Worm (Caenorhabditis elegans) whole organism, L4 larva: ENCODE measurements around the gene iars-1.

ENCODE experiments used
- F10B5.3 ChIP-seq: sonication (generic microtip); optimal IDR thresholded peaks from 2 replicates; lab custom pipeline; 2016; ENCODE audit warnings: mild to moderate bottlenecking, missing genetic modification characterization, missing compliant biosample characterization
- F37D6.2 ChIP-seq: sonication (generic microtip); optimal IDR thresholded peaks from 2 replicates; lab custom pipeline; 2016; ENCODE audit warnings: mild to moderate bottlenecking, missing genetic modification characterization, missing compliant biosample characterization
- F44E2.7 ChIP-seq: fragments of 200-800 bp; sonication (Bioruptor generic); IDR thresholded peaks from 2 replicates; pipeline ENCODE4 v2.1.2; 2022; ENCODE audit warnings: missing genetic modification characterization, missing compliant biosample characterization
- T20F7.1 ChIP-seq: fragments of 200-800 bp; sonication (Bioruptor generic); optimal IDR thresholded peaks from 2 replicates; lab custom pipeline; 2018; ENCODE audit warnings: mild to moderate bottlenecking, missing genetic modification characterization, missing compliant biosample characterization
- Y5F2A.4 ChIP-seq: fragments of 200-800 bp; sonication (Bioruptor generic); optimal IDR thresholded peaks from 2 replicates; lab custom pipeline; 2018; ENCODE audit warnings: mild to moderate bottlenecking, missing genetic modification characterization, missing compliant biosample characterization
- aha-1 ChIP-seq: fragments of 150-350 bp; peaks from one replicate; lab custom pipeline; 2014; ENCODE audit warnings: missing biosample characterization, missing genetic modification characterization
- aly-2 ChIP-seq: sonication (generic microtip); optimal IDR thresholded peaks from 2 replicates; lab custom pipeline; 2018; ENCODE audit warnings: missing biosample characterization, missing genetic modification characterization
- attf-4 ChIP-seq: sonication (generic microtip); optimal IDR thresholded peaks from 3 replicates; lab custom pipeline; 2017; ENCODE audit warnings: missing biosample characterization, missing genetic modification characterization
- ceh-20 ChIP-seq: fragments of 200-800 bp; sonication (Bioruptor generic); IDR thresholded peaks from 2 replicates; pipeline ENCODE4 v1.3.6; 2022; ENCODE audit warnings: missing genetic modification reagents, missing genetic modification characterization, missing compliant biosample characterization
- ceh-32 ChIP-seq: sonication (generic microtip); optimal IDR thresholded peaks from 2 replicates; lab custom pipeline; 2016; ENCODE audit warnings: mild to moderate bottlenecking, missing genetic modification characterization, missing compliant biosample characterization; ENCODE audit not compliant: poor library complexity
- ceh-44 ChIP-seq: fragments of 200-800 bp; sonication (Bioruptor generic); IDR thresholded peaks from 2 replicates; pipeline ENCODE4 v1.3.6; 2022; ENCODE audit warnings: missing genetic modification reagents, missing genetic modification characterization, missing compliant biosample characterization
- cey-2 ChIP-seq: sonication (generic microtip); optimal IDR thresholded peaks from 3 replicates; lab custom pipeline; 2017; ENCODE audit warnings: missing genetic modification characterization, mild to moderate bottlenecking, missing compliant biosample characterization, antibody characterized with exemption, borderline replicate concordance; ENCODE audit not compliant: insufficient read depth
- daf-12 ChIP-seq: fragments of 150-350 bp; optimal IDR thresholded peaks from 2 replicates; lab custom pipeline; 2014; ENCODE audit warnings: missing biosample characterization, missing genetic modification reagents, missing genetic modification characterization
- daf-16 ChIP-seq, 3 experiments: sonication (generic microtip); optimal IDR thresholded peaks; 2 replicates each; lab custom pipeline; 2016 to 2017; ENCODE audit warnings: missing genetic modification characterization in 3 of 3, missing genetic modification reagents in 3 of 3, mild to moderate bottlenecking in 2 of 3, missing compliant biosample characterization in 2 of 3, missing biosample characterization in 1 of 3, moderate library complexity in 1 of 3
- daf-8 ChIP-seq: fragments of 200-800 bp; sonication (Bioruptor generic); IDR thresholded peaks from 2 replicates; pipeline ENCODE4 v1.3.6; 2022; ENCODE audit warnings: missing genetic modification characterization, missing compliant biosample characterization
- dmd-6 ChIP-seq: fragments of 200-800 bp; sonication (Bioruptor generic); IDR thresholded peaks from 2 replicates; pipeline ENCODE4 v1.3.6; 2022; ENCODE audit warnings: missing genetic modification reagents, missing genetic modification characterization, missing compliant biosample characterization
- dmd-8 ChIP-seq: fragments of 200-800 bp; sonication (Bioruptor generic); IDR thresholded peaks from 2 replicates; pipeline ENCODE4 v1.3.6; 2022; ENCODE audit warnings: missing genetic modification characterization, missing compliant biosample characterization
- egl-43 ChIP-seq: fragments of 200-800 bp; sonication (Bioruptor generic); IDR thresholded peaks from 2 replicates; pipeline ENCODE4 v1.3.6; 2022; ENCODE audit warnings: missing genetic modification reagents, missing genetic modification characterization, missing compliant biosample characterization
- hif-1 ChIP-seq, 2 experiments: sonication (generic microtip); optimal IDR thresholded peaks; 2 replicates each; lab custom pipeline; 2016 to 2017; ENCODE audit warnings: missing compliant biosample characterization in 2 of 2, missing genetic modification characterization in 2 of 2, missing genetic modification reagents in 2 of 2, missing genotype in 2 of 2, mild to moderate bottlenecking in 1 of 2
- hmg-1.1 ChIP-seq: fragments of 200-800 bp; sonication (Bioruptor generic); IDR thresholded peaks from 2 replicates; pipeline ENCODE4 v1.3.6; 2022; ENCODE audit warnings: missing genetic modification reagents, missing genetic modification characterization, missing compliant biosample characterization
- lin-1 ChIP-seq: fragments of 200-800 bp; sonication (Bioruptor generic); IDR thresholded peaks from 2 replicates; pipeline ENCODE4 v1.3.6; 2022; ENCODE audit warnings: missing genetic modification reagents, missing genetic modification characterization, missing compliant biosample characterization
- lin-13 ChIP-seq: fragments of 150-350 bp; optimal IDR thresholded peaks from 2 replicates; lab custom pipeline; 2014; ENCODE audit warnings: missing biosample characterization, missing genetic modification reagents, missing genetic modification characterization
- lin-38 ChIP-seq: fragments of 200-800 bp; sonication (Bioruptor generic); IDR thresholded peaks from 2 replicates; pipeline ENCODE4 v1.3.6; 2022; ENCODE audit warnings: missing genetic modification reagents, missing genetic modification characterization, missing compliant biosample characterization
- lir-3 ChIP-seq: sonication (generic microtip); optimal IDR thresholded peaks from 2 replicates; lab custom pipeline; 2016; ENCODE audit warnings: mild to moderate bottlenecking, missing genetic modification characterization, missing compliant biosample characterization
- mdl-1 ChIP-seq, 2 experiments: fragments of 150-350 bp in 1 of 2; sonication (generic microtip) in 1 of 2; optimal IDR thresholded peaks; 2 replicates each; lab custom pipeline; 2014 to 2017; ENCODE audit warnings: missing biosample characterization in 2 of 2, missing genetic modification characterization in 2 of 2
- mes-2 ChIP-seq: sonication (generic microtip); optimal IDR thresholded peaks from 2 replicates; lab custom pipeline; 2016; ENCODE audit warnings: missing genotype, mild to moderate bottlenecking, missing genetic modification characterization, missing compliant biosample characterization; ENCODE audit not compliant: poor library complexity, severe bottlenecking
- mxl-3 ChIP-seq: fragments of 200-800 bp; sonication (Bioruptor generic); optimal IDR thresholded peaks from 2 replicates; lab custom pipeline; 2018; ENCODE audit warnings: mild to moderate bottlenecking, missing genetic modification characterization, missing compliant biosample characterization
- nhr-102 ChIP-seq: sonication (generic microtip); optimal IDR thresholded peaks from 2 replicates; lab custom pipeline; 2016; ENCODE audit warnings: mild to moderate bottlenecking, missing genetic modification characterization, moderate library complexity, missing compliant biosample characterization
- nhr-111 ChIP-seq: fragments of 200-800 bp; sonication (Bioruptor generic); optimal IDR thresholded peaks from 2 replicates; lab custom pipeline; 2018; ENCODE audit warnings: mild to moderate bottlenecking, missing genetic modification characterization, missing compliant biosample characterization
- nhr-237 ChIP-seq: sonication (generic microtip); optimal IDR thresholded peaks from 2 replicates; lab custom pipeline; 2017; ENCODE audit warnings: missing biosample characterization, missing genetic modification characterization
- nhr-25 ChIP-seq: sonication (generic microtip); optimal IDR thresholded peaks from 2 replicates; lab custom pipeline; 2017; ENCODE audit warnings: missing genetic modification characterization, mild to moderate bottlenecking, missing compliant biosample characterization, antibody characterized with exemption, moderate library complexity, borderline replicate concordance; ENCODE audit not compliant: insufficient read depth
- nhr-41 ChIP-seq: fragments of 200-800 bp; sonication (Bioruptor generic); IDR thresholded peaks from 2 replicates; pipeline ENCODE4 v1.3.6; 2022; ENCODE audit warnings: missing genetic modification reagents, missing genetic modification characterization, missing compliant biosample characterization
- nhr-48 ChIP-seq: sonication (generic microtip); optimal IDR thresholded peaks from 2 replicates; lab custom pipeline; 2016; ENCODE audit warnings: mild to moderate bottlenecking, missing genetic modification characterization, missing compliant biosample characterization
- nhr-6 ChIP-seq: fragments of 150-350 bp; optimal IDR thresholded peaks from 2 replicates; lab custom pipeline; 2014; ENCODE audit warnings: missing biosample characterization, missing genetic modification characterization
- nhr-76 ChIP-seq: fragments of 150-350 bp; optimal IDR thresholded peaks from 2 replicates; lab custom pipeline; 2014; ENCODE audit warnings: missing biosample characterization, missing genetic modification characterization
- nhr-77 ChIP-seq: fragments of 150-350 bp; optimal IDR thresholded peaks from 2 replicates; lab custom pipeline; 2014; ENCODE audit warnings: missing biosample characterization, missing genetic modification characterization
- pha-4 ChIP-seq, 2 experiments: fragments of 150-350 bp in 1 of 2; fragments of 200-800 bp in 1 of 2; sonication (Bioruptor generic) in 1 of 2; IDR thresholded peaks in 1 of 2; optimal IDR thresholded peaks in 1 of 2; 2 replicates each; pipeline versions ENCODE4 v1.3.6 to Lab custom; 2014 to 2022; ENCODE audit warnings: missing genetic modification characterization in 2 of 2, missing genetic modification reagents in 2 of 2, missing biosample characterization in 1 of 2, missing compliant biosample characterization in 1 of 2
- php-3 ChIP-seq: fragments of 200-800 bp; sonication (Bioruptor generic); IDR thresholded peaks from 2 replicates; pipeline ENCODE4 v1.3.6; 2022; ENCODE audit warnings: missing genetic modification reagents, missing genetic modification characterization, missing compliant biosample characterization
- set-16 ChIP-seq: fragments of 200-800 bp; sonication (Bioruptor generic); IDR thresholded peaks from 2 replicates; pipeline ENCODE4 v1.3.6; 2022; ENCODE audit warnings: missing genetic modification reagents, missing genetic modification characterization, missing compliant biosample characterization
- skn-1 ChIP-seq: fragments of 150-350 bp; optimal IDR thresholded peaks from 2 replicates; lab custom pipeline; 2014; ENCODE audit warnings: missing biosample characterization, missing genetic modification characterization
- snpc-1.2 ChIP-seq: fragments of 200-800 bp; sonication (Bioruptor generic); IDR thresholded peaks from 2 replicates; pipeline ENCODE4 v1.3.6; 2022; ENCODE audit warnings: missing genetic modification reagents, missing genetic modification characterization, missing compliant biosample characterization
- spr-1 ChIP-seq: sonication (generic microtip); optimal IDR thresholded peaks from 2 replicates; lab custom pipeline; 2016; ENCODE audit warnings: mild to moderate bottlenecking, missing genetic modification characterization, missing compliant biosample characterization
- spr-3 ChIP-seq: fragments of 200-800 bp; sonication (Bioruptor generic); optimal IDR thresholded peaks from 2 replicates; lab custom pipeline; 2018; ENCODE audit warnings: mild to moderate bottlenecking, missing genetic modification characterization, missing compliant biosample characterization
- unc-62 ChIP-seq, 3 experiments: fragments of 150-350 bp in 1 of 3; sonication (generic microtip); optimal IDR thresholded peaks in 2 of 3; peaks in 1 of 3; 1 replicate in 1 of 3; 2 replicates in 2 of 3; lab custom pipeline; 2014 to 2017; ENCODE audit warnings: missing biosample characterization in 3 of 3, missing genetic modification characterization in 3 of 3, missing genetic modification reagents in 3 of 3, missing genotype in 1 of 3
- zag-1 ChIP-seq: fragments of 150-350 bp; optimal IDR thresholded peaks from 2 replicates; lab custom pipeline; 2014; ENCODE audit warnings: missing biosample characterization, missing genetic modification characterization
- zfp-2 ChIP-seq: sonication (generic microtip); optimal IDR thresholded peaks from 2 replicates; lab custom pipeline; 2016; ENCODE audit warnings: mild to moderate bottlenecking, missing genetic modification characterization, missing compliant biosample characterization
- zfp-3 ChIP-seq: fragments of 200-800 bp; sonication (Bioruptor generic); conservative IDR thresholded peaks from 2 replicates; pipeline ENCODE4 v1.3.6; 2022; ENCODE audit warnings: missing genetic modification reagents, missing genetic modification characterization, missing compliant biosample characterization

Gene iars-1

DNA sequence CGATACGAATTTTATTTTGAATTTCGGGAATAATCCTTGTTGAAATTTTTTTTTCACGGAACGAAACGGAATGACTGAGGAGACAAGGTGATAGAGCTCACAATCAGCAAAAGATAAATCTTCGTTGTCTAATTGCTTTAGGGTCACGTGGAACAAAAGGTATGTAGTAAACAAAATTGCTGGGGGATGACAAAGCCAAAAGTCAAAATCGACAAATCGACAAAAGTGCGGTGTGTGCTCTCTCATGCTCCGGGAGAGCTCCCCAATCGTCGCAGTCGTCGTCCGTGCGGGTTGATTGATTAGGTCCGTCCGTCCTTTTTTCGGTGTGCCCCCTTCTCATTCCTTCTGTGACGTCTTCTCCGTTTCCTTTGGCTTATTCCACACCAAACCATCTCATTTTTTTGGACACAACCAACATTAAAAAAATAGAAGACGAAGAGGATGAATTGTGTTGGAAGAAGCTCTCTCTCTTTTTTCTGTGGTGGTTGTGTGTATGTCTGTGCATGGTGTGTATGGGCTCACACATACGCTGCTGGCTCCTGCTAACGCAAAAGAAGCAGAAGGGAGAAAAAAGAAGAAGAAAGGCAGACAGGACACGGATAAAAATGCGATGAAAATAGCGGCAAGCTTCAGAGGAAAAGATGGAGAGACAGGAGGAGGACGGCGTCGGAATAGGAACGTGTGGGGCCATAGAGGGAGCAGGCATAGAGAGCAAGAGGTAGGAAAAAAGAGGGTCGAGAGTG, 26.6 kb upstream of the iars-1 start (continued):
- TF ChIP-seq zag-1 (tag; lab: Kevin White, UChicago) (no peak), mxl-3 (no peak), skn-1 (no peak), hif-1 (tag; optimal IDR thresholded peaks at IDR 0.05; lab: Kevin White, UChicago) (no peak), spr-3 (no peak), snpc-1.2 (GFP tag; lab: Robert Waterston, UW) (no peak), nhr-25 (tag; lab: Kevin White, UChicago) (no peak), set-16 (GFP tag; lab: Robert Waterston, UW) (peak; percentile 48), lir-3 (tag; lab: Kevin White, UChicago) (no peak), spr-1 (tag; lab: Kevin White, UChicago) (no peak), hmg-1.1 (GFP tag; lab: Robert Waterston, UW) (peak; percentile 36; the same call in 1 of the 2 replicates), daf-8 (GFP tag; lab: Robert Waterston, UW) (no peak), daf-16 (GFP tag; optimal IDR thresholded peaks at IDR 0.05; lab: Kevin White, UChicago) (no peak), daf-16 (tag; optimal IDR thresholded peaks at IDR 0.05; lab: Kevin White, UChicago) (no peak), nhr-41 (no peak), aha-1 (tag; lab: Kevin White, UChicago) (peak; percentile 99), F44E2.7 (GFP tag; lab: Robert Waterston, UW) (no peak), zfp-3 (GFP tag; lab: Robert Waterston, UW) (no peak), egl-43 (GFP tag; lab: Robert Waterston, UW) (0 out of 2 replicates have a peak, but pooled peaks have one; percentile 17), lin-38 (GFP tag; lab: Robert Waterston, UW) (no peak), daf-12 (no peak), pha-4 (GFP tag; IDR thresholded peaks at IDR 0.05; lab: Robert Waterston, UW) (peak; percentile 7; the same call in 1 of the 2 replicates), pha-4 (tag; optimal IDR thresholded peaks at IDR 0.05; lab: Kevin White, UChicago) (no peak), dmd-8 (GFP tag; lab: Robert Waterston, UW) (no peak), Y5F2A.4 (GFP tag; lab: Kevin White, UChicago) (no peak), nhr-102 (no peak), attf-4 (tag; lab: Kevin White, UChicago) (no peak), unc-62 (GFP tag; optimal IDR thresholded peaks at IDR 0.05 in 1 of 2; lab: Kevin White, UChicago) (peak in 1 of 2 experiments; percentile 73), unc-62 (tag; optimal IDR thresholded peaks at IDR 0.05; lab: Kevin White, UChicago) (no peak), aly-2 (tag; lab: Kevin White, UChicago) (no peak), ceh-32 (peak; percentile 1), lin-13 (no peak), F10B5.3 (tag; lab: Kevin White, UChicago) (peak; percentile 1), nhr-111 (GFP tag; lab: Kevin White, UChicago) (no peak), zfp-2 (tag; lab: Kevin White, UChicago) (no peak)

DNA sequence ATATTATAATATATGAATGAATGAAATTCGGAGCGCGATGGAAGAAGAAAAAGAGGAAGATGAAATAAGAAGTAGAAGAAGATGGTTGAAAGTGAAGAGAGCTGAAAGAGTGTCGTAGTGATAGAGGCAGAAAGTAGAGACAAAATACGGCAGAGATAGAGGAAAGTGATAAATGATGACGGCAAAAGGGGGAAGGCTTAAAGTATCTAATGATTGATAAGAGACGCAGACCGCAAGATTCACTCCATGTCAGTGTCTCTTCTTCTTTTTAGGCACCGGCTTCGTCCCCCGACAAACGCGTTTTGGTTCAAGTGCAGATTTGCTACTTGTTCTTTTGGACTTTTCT, 26.1 kb upstream of the iars-1 start:
- TF ChIP-seq lir-3 (tag; lab: Kevin White, UChicago) (no peak), lin-13 (peak; percentile 32), spr-1 (tag; lab: Kevin White, UChicago) (no peak), nhr-237 (tag; lab: Kevin White, UChicago) (no peak), F44E2.7 (GFP tag; lab: Robert Waterston, UW) (no peak), lin-1 (GFP tag; lab: Robert Waterston, UW) (0 out of 2 replicates have a peak, but pooled peaks have one; percentile 46), cey-2 (tag; lab: Kevin White, UChicago) (peak; percentile 17), dmd-6 (GFP tag; lab: Robert Waterston, UW) (peak; percentile 79), F37D6.2 (tag; lab: Kevin White, UChicago) (no peak), nhr-6 (tag; lab: Kevin White, UChicago) (no peak), ceh-44 (GFP tag; lab: Robert Waterston, UW) (no peak), Y5F2A.4 (GFP tag; lab: Kevin White, UChicago) (no peak), nhr-48 (peak; percentile 47), T20F7.1 (GFP tag; lab: Kevin White, UChicago) (peak; percentile 51), mes-2 (tag; lab: Kevin White, UChicago) (peak; percentile 32), php-3 (GFP tag; lab: Robert Waterston, UW) (peak; percentile 66; the same call in 1 of the 2 replicates), mdl-1 (tag; optimal IDR thresholded peaks at IDR 0.05; lab: Kevin White, UChicago) (peak in 1 of 2 experiments; percentile 33), ceh-20 (GFP tag; lab: Robert Waterston, UW) (peak; percentile 86), nhr-76 (tag; lab: Kevin White, UChicago) (no peak), nhr-77 (tag; lab: Kevin White, UChicago) (peak; percentile 82), mxl-3 (peak; percentile 52)
